Worm (Caenorhabditis elegans): ENCODE data around the gene ptr-20.

- TF ChIP-seq him-1 (tag; optimal IDR thresholded peaks at IDR 0.05), result no peak
- TF ChIP-seq dao-5 (tag; optimal IDR thresholded peaks at IDR 0.05), result no peak
- no peak for TF ChIP-seq W03F9.2 (tag; optimal IDR thresholded peaks at IDR 0.05)
Measured at ce11 chrII:15148442-15148841, 9.5 kb upstream of the ptr-20 start.
